Fruit fly (Drosophila melanogaster) Kc167 (cell line): ENCODE measurements around the gene CG32459.

ENCODE experiments used
- Myc ChIP-seq: fragments of >200 bp; optimal IDR thresholded peaks from 2 replicates; lab custom pipeline; 2017; ENCODE audit warnings: missing external identifiers
- h ChIP-seq: fragments of >200 bp; optimal IDR thresholded peaks from 3 replicates; lab custom pipeline; 2018; ENCODE audit warnings: missing external identifiers
- psq ChIP-seq: fragments of >200 bp; optimal IDR thresholded peaks from 2 replicates; lab custom pipeline; 2017; ENCODE audit warnings: missing external identifiers
- ttk ChIP-seq: sonication (Bioruptor generic); optimal IDR thresholded peaks from 2 replicates; lab custom pipeline; 2017; ENCODE audit warnings: missing external identifiers

DNA sequence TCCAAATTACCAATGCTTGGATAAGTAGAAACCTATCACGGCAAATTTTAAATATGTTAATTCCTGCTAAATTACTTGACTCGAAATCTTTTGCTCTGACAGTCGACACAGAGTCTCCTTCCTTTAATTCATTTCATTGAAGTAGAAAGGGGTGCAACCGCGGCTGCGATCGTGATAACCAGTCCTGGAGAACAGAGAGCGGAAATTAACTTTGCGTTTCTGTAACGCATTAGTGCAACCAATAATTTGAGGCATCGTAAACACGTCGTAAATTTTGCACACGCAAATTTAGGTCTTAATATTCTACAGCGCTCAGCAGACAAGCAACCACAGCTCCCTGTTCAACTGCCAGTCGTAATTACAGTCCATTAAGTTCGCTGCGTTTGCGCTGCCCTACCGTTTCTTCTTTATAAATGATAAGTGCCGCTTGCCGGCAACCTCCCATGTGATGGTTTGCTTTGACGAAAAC lies at the start of gene CG32459:
- TF ChIP-seq h (lab: Kevin White, UChicago) (no peak), ttk (no peak), psq (lab: Kevin White, UChicago) (no peak), Myc (no peak)
